Fruit fly (Drosophila melanogaster) whole organism, embryonic: ENCODE measurements around the gene CG1136.
A peak's percentile ranks its signal among the peaks of the same experiment; 100 is the strongest.

Source experiments
- Bteb2 ChIP-seq: fragments of 200-800 bp; sonication (Bioruptor generic); optimal IDR thresholded peaks from 2 replicates; lab custom pipeline; 2016; ENCODE audit warnings: missing biosample characterization, missing genetic modification characterization
- C15 ChIP-seq: fragments of 200-800 bp; sonication (Bioruptor generic); IDR thresholded peaks from 3 replicates; pipeline ENCODE4 v1.3.6; 2022; ENCODE audit warnings: missing biosample characterization, missing genetic modification characterization
- CG1024 ChIP-seq: fragments of 200-800 bp; sonication (Bioruptor generic); IDR thresholded peaks from 2 replicates; pipeline ENCODE4 v1.3.6; 2022; ENCODE audit warnings: missing biosample characterization, missing genetic modification characterization
- CG10565 ChIP-seq: fragments of 200-800 bp; sonication (Bioruptor generic); optimal IDR thresholded peaks from 3 replicates; lab custom pipeline; 2016; ENCODE audit warnings: missing biosample characterization, mild to moderate bottlenecking, missing genetic modification characterization
- CG10654 ChIP-seq: fragments of 200-800 bp; sonication (Bioruptor generic); optimal IDR thresholded peaks from 2 replicates; lab custom pipeline; 2016; ENCODE audit warnings: missing biosample characterization, missing genetic modification characterization
- CG12071 ChIP-seq: fragments of 200-800 bp; sonication (Bioruptor generic); optimal IDR thresholded peaks from 3 replicates; lab custom pipeline; 2018; ENCODE audit warnings: missing biosample characterization, mild to moderate bottlenecking, missing genetic modification characterization
- CG13287 ChIP-seq: fragments of 200-800 bp; sonication (Bioruptor generic); IDR thresholded peaks from 2 replicates; pipeline ENCODE4 v1.3.6; 2022; ENCODE audit warnings: missing biosample characterization, missing genetic modification characterization; ENCODE audit not compliant: partially characterized antibody
- CG13894 ChIP-seq: fragments of 200-800 bp; sonication (Bioruptor generic); optimal IDR thresholded peaks from 3 replicates; lab custom pipeline; 2018; ENCODE audit warnings: missing biosample characterization, mild to moderate bottlenecking, missing genetic modification characterization, moderate library complexity
- CG14050 ChIP-seq: fragments of 200-800 bp; sonication (Bioruptor generic); IDR thresholded peaks from 3 replicates; pipeline ENCODE4 v1.3.6; 2022; ENCODE audit warnings: missing biosample characterization, missing genetic modification characterization
- CG17385 ChIP-seq: fragments of 200-800 bp; sonication (Bioruptor generic); optimal IDR thresholded peaks from 3 replicates; lab custom pipeline; 2018; ENCODE audit warnings: missing biosample characterization, mild to moderate bottlenecking, missing genetic modification characterization
- CG2678 ChIP-seq: fragments of 200-800 bp; sonication (Bioruptor generic); optimal IDR thresholded peaks from 3 replicates; lab custom pipeline; 2019; ENCODE audit warnings: missing biosample characterization, mild to moderate bottlenecking, missing genetic modification characterization, moderate library complexity
- CG6854 ChIP-seq: fragments of 200-800 bp; sonication (Bioruptor generic); optimal IDR thresholded peaks from 3 replicates; lab custom pipeline; 2017; ENCODE audit warnings: missing biosample characterization, mild to moderate bottlenecking, missing genetic modification characterization
- CG8944 ChIP-seq: fragments of 200-800 bp; sonication (Bioruptor generic); optimal IDR thresholded peaks from 3 replicates; lab custom pipeline; 2016; ENCODE audit warnings: missing biosample characterization, missing genetic modification characterization
- CG9215 ChIP-seq: fragments of 200-800 bp; sonication (Bioruptor generic); IDR thresholded peaks from 2 replicates; pipeline ENCODE4 v1.3.6; 2022; ENCODE audit warnings: missing biosample characterization, missing genetic modification characterization
- CTCF ChIP-seq: fragments of 200-800 bp; sonication (Bioruptor generic); optimal IDR thresholded peaks from 2 replicates; lab custom pipeline; 2017; ENCODE audit warnings: missing biosample characterization, mild to moderate bottlenecking, missing genetic modification characterization, moderate library complexity
- Chrac-16 ChIP-seq: fragments of 200-800 bp; sonication (Bioruptor generic); optimal IDR thresholded peaks from 3 replicates; lab custom pipeline; 2016; ENCODE audit warnings: missing biosample characterization, missing genetic modification characterization
- CrebB ChIP-seq: fragments of 200-800 bp; sonication (Bioruptor generic); optimal IDR thresholded peaks from 3 replicates; lab custom pipeline; 2018; ENCODE audit warnings: missing biosample characterization, mild to moderate bottlenecking, missing genetic modification characterization
- Dip2 ChIP-seq: fragments of 200-800 bp; sonication (Bioruptor generic); IDR thresholded peaks from 2 replicates; pipeline ENCODE4 v1.3.6; 2022; ENCODE audit warnings: missing biosample characterization, missing genetic modification characterization
- E2f1 ChIP-seq: fragments of 200-800 bp; sonication (Bioruptor generic); IDR thresholded peaks from 2 replicates; pipeline ENCODE4 v1.3.6; 2022; ENCODE audit warnings: missing biosample characterization, missing genetic modification characterization
- Eip74EF ChIP-seq, 2 experiments: fragments of 200-800 bp in 1 of 2; fragments of >200 bp in 1 of 2; sonication (Bioruptor generic) in 1 of 2; optimal IDR thresholded peaks; 2 replicates each; lab custom pipeline; 2017 to 2019; ENCODE audit warnings: missing biosample characterization in 2 of 2, missing genetic modification characterization in 2 of 2, mild to moderate bottlenecking in 1 of 2, moderate library complexity in 1 of 2
- H15 ChIP-seq: fragments of 200-800 bp; sonication (Bioruptor generic); IDR thresholded peaks from 3 replicates; pipeline ENCODE4 v1.3.6; 2022; ENCODE audit warnings: missing biosample characterization, missing genetic modification characterization
- H2.0 ChIP-seq: fragments of 200-800 bp; sonication (Bioruptor generic); IDR thresholded peaks from 2 replicates; pipeline ENCODE4 v1.3.6; 2022; ENCODE audit warnings: missing biosample characterization, missing genetic modification characterization
- HLH4C ChIP-seq: fragments of 200-800 bp; sonication (Bioruptor generic); IDR thresholded peaks from 3 replicates; pipeline ENCODE4 v1.3.6; 2022; ENCODE audit warnings: missing biosample characterization, missing genetic modification characterization; ENCODE audit not compliant: partially characterized antibody
- HLH54F ChIP-seq: fragments of 200-800 bp; sonication (Bioruptor generic); optimal IDR thresholded peaks from 3 replicates; lab custom pipeline; 2016; ENCODE audit warnings: missing biosample characterization, missing genetic modification characterization
- MTF-1 ChIP-seq: fragments of 200-800 bp; sonication (Bioruptor generic); optimal IDR thresholded peaks from 2 replicates; lab custom pipeline; 2018; ENCODE audit warnings: missing biosample characterization, mild to moderate bottlenecking, missing genetic modification characterization, borderline replicate concordance
- Med ChIP-seq: fragments of 200-800 bp; sonication (Bioruptor generic); peaks from one replicate; lab custom pipeline; 2016; ENCODE audit warnings: missing biosample characterization, missing genetic modification characterization, mild to moderate bottlenecking, inconsistent platforms, moderate library complexity
- Mes4 ChIP-seq: fragments of 200-800 bp; sonication (Bioruptor generic); optimal IDR thresholded peaks from 2 replicates; lab custom pipeline; 2016; ENCODE audit warnings: missing biosample characterization, missing genetic modification characterization
- Nf-YB ChIP-seq: fragments of 200-800 bp; sonication (Bioruptor generic); optimal IDR thresholded peaks from 3 replicates; lab custom pipeline; 2019; ENCODE audit warnings: missing biosample characterization, mild to moderate bottlenecking, missing genetic modification characterization, moderate library complexity
- bigmax ChIP-seq: fragments of 200-800 bp; sonication (Bioruptor generic); optimal IDR thresholded peaks from 2 replicates; lab custom pipeline; 2018; ENCODE audit warnings: missing biosample characterization, mild to moderate bottlenecking, missing genetic modification characterization
- chinmo ChIP-seq: fragments of 200-800 bp; sonication (Bioruptor generic); IDR thresholded peaks from 4 replicates; pipeline ENCODE4 v1.3.6; 2022; ENCODE audit warnings: missing biosample characterization, missing genetic modification characterization; ENCODE audit not compliant: partially characterized antibody
- chm ChIP-seq: fragments of 200-800 bp; sonication (Bioruptor generic); IDR thresholded peaks from 2 replicates; pipeline ENCODE4 v1.3.6; 2022; ENCODE audit warnings: missing biosample characterization, missing genetic modification characterization
- dysf ChIP-seq: fragments of 200-800 bp; sonication (Bioruptor generic); IDR thresholded peaks from 3 replicates; pipeline ENCODE4 v1.3.6; 2022; ENCODE audit warnings: missing biosample characterization, missing genetic modification characterization
- gem ChIP-seq: fragments of 200-800 bp; sonication (Bioruptor generic); optimal IDR thresholded peaks from 2 replicates; lab custom pipeline; 2019; ENCODE audit warnings: missing biosample characterization, mild to moderate bottlenecking, missing genetic modification characterization, moderate library complexity
- inv ChIP-seq: fragments of 200-800 bp; sonication (Bioruptor generic); IDR thresholded peaks from 2 replicates; pipeline ENCODE4 v1.3.6; 2022; ENCODE audit warnings: missing biosample characterization, missing genetic modification characterization; ENCODE audit not compliant: partially characterized antibody
- jing ChIP-seq: fragments of 200-800 bp; sonication (Bioruptor generic); optimal IDR thresholded peaks from 2 replicates; lab custom pipeline; 2018; ENCODE audit warnings: missing biosample characterization, mild to moderate bottlenecking, missing genetic modification characterization
- kah ChIP-seq: fragments of 200-800 bp; sonication (Bioruptor generic); optimal IDR thresholded peaks from 2 replicates; lab custom pipeline; 2018; ENCODE audit warnings: missing biosample characterization, mild to moderate bottlenecking, missing genetic modification characterization
- luna ChIP-seq: fragments of 200-800 bp; sonication (Bioruptor generic); optimal IDR thresholded peaks from 2 replicates; lab custom pipeline; 2016; ENCODE audit warnings: missing biosample characterization, missing genetic modification characterization
- nau ChIP-seq: fragments of 200-800 bp; sonication (Bioruptor generic); optimal IDR thresholded peaks from 3 replicates; lab custom pipeline; 2017; ENCODE audit warnings: missing biosample characterization, mild to moderate bottlenecking, missing genetic modification characterization, missing genetic modification reagents
- nom ChIP-seq: fragments of 200-800 bp; sonication (Bioruptor generic); optimal IDR thresholded peaks from 2 replicates; lab custom pipeline; 2017; ENCODE audit warnings: missing biosample characterization, missing genetic modification characterization, mild to moderate bottlenecking, moderate library complexity, missing genetic modification reagents
- oc ChIP-seq: fragments of 200-800 bp; sonication (Bioruptor generic); optimal IDR thresholded peaks from 2 replicates; lab custom pipeline; 2018; ENCODE audit warnings: missing biosample characterization, mild to moderate bottlenecking, missing genetic modification characterization, moderate library complexity
- onecut ChIP-seq: fragments of 200-800 bp; sonication (Bioruptor generic); IDR thresholded peaks from 2 replicates; pipeline ENCODE4 v1.3.6; 2022; ENCODE audit warnings: missing biosample characterization, missing genetic modification characterization
- ranshi ChIP-seq: fragments of 200-800 bp; sonication (Bioruptor generic); IDR thresholded peaks from 2 replicates; pipeline ENCODE4 v1.3.6; 2022; ENCODE audit warnings: missing biosample characterization, missing genetic modification characterization
- rib ChIP-seq: fragments of 200-800 bp; sonication (Bioruptor generic); IDR thresholded peaks from 2 replicates; pipeline ENCODE4 v1.3.6; 2022; ENCODE audit warnings: missing biosample characterization, missing genetic modification characterization
- row ChIP-seq: fragments of 200-800 bp; sonication (Bioruptor generic); IDR thresholded peaks from 3 replicates; pipeline ENCODE4 v1.3.6; 2022; ENCODE audit warnings: missing biosample characterization, missing genetic modification characterization
- salm ChIP-seq: fragments of 200-800 bp; sonication (Bioruptor generic); optimal IDR thresholded peaks from 2 replicates; lab custom pipeline; 2018; ENCODE audit warnings: missing biosample characterization, mild to moderate bottlenecking, missing genetic modification characterization
- slou ChIP-seq: fragments of 200-800 bp; sonication (Bioruptor generic); optimal IDR thresholded peaks from 3 replicates; lab custom pipeline; 2016; ENCODE audit warnings: missing biosample characterization, missing genetic modification characterization
- sob ChIP-seq: fragments of 200-800 bp; sonication (Bioruptor generic); IDR thresholded peaks from 2 replicates; pipeline ENCODE4 v1.3.6; 2022; ENCODE audit warnings: missing biosample characterization, missing genetic modification characterization
- tin ChIP-seq: fragments of 200-800 bp; sonication (Bioruptor generic); optimal IDR thresholded peaks from 3 replicates; lab custom pipeline; 2016; ENCODE audit warnings: missing biosample characterization, missing genetic modification characterization
- trh ChIP-seq: fragments of 200-800 bp; sonication (Bioruptor generic); optimal IDR thresholded peaks from 2 replicates; lab custom pipeline; 2016; ENCODE audit warnings: missing biosample characterization, missing genetic modification characterization
- tx ChIP-seq: fragments of 200-800 bp; sonication (Bioruptor generic); optimal IDR thresholded peaks from 2 replicates; lab custom pipeline; 2016; ENCODE audit warnings: missing biosample characterization, missing genetic modification characterization
- zen2 ChIP-seq: fragments of 200-800 bp; sonication (Bioruptor generic); IDR thresholded peaks from 3 replicates; pipeline ENCODE4 v1.3.6; 2022; ENCODE audit warnings: missing biosample characterization, missing genetic modification characterization; ENCODE audit not compliant: partially characterized antibody
- zfh2 ChIP-seq: fragments of 200-800 bp; sonication (Bioruptor generic); optimal IDR thresholded peaks from 2 replicates; lab custom pipeline; 2016; ENCODE audit warnings: missing biosample characterization, missing genetic modification characterization

Gene CG1136

DNA sequence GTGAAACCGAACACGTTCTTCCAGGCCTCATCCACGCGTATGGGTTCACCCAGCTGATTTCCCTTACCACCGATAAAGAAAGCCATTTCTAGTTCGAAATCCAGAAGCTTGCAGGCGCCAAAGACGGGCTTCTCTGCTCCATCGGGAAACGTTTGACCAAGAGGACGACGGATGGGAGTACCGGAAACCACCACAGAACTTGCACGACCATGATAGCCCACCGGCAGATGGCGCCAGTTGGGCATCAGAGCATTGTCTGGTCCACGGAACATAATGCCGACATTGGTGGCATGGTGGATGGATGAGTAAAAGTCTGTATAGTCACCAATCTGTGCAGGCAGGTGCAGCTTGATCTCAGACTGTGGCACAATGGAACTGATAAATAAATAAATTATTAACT lies 26.3 kb downstream of the CG1136 start:
- TF ChIP-seq zen2 (no peak), zfh2 (GFP tag; lab: Kevin White, UChicago) (no peak), salm (no peak), CG13894 (tag; lab: Kevin White, UChicago) (peak; percentile 30), Nf-YB (GFP tag; lab: Kevin White, UChicago) (no peak), inv (GFP tag; lab: Robert Waterston, UW) (no peak), E2f1 (GFP tag; lab: Robert Waterston, UW) (no peak), CTCF (GFP tag; lab: Kevin White, UChicago) (peak; percentile 89), MTF-1 (GFP tag; lab: Kevin White, UChicago) (no peak), CG9215 (no peak), Chrac-16 (GFP tag; lab: Kevin White, UChicago) (no peak), Med (GFP tag; lab: Kevin White, UChicago) (peak; percentile 72), chinmo (GFP tag; lab: Robert Waterston, UW) (0 out of 4 replicates have a peak, but pooled peaks have one; percentile 14), CG12071 (no peak), CG2678 (tag; lab: Kevin White, UChicago) (no peak), CG14050 (GFP tag; lab: Robert Waterston, UW) (no peak), HLH4C (no peak), Dip2 (peak; percentile 84), H15 (GFP tag; lab: Robert Waterston, UW) (0 out of 3 replicates have a peak, but pooled peaks have one; percentile 17), oc (tag; lab: Kevin White, UChicago) (no peak)

DNA sequence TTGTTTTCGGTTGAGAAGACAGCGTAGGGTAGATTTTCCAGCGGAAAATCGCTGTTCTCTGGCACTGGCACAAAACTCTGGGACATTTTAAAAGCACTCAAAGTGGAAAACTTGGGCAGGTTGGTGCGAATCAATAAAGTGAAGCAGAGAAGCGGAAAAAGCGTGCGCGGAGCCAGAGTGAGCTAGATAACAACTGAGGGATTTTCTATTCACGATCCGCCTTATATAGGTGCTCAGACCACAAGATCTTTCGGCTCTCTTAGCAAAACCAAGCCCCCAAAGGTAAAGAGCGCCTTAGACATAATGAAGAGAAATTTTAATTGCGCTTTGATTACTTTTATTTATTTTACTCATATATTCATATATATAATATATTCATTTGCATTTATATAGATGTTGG lies 27.4 kb downstream of the CG1136 start, which contains the start of gene Faa:
TSS of gene Faa (minus strand) at position 200 of the 400 bp plus-strand sequence.
- TF ChIP-seq CG10565 (GFP tag; lab: Kevin White, UChicago) (no peak), CG13287 (GFP tag; lab: Robert Waterston, UW) (peak; percentile 30; the same call in 1 of the 2 replicates), Bteb2 (no peak), Mes4 (GFP tag; lab: Kevin White, UChicago) (no peak), sob (GFP tag; lab: Robert Waterston, UW) (peak; percentile 36; the same call in 1 of the 2 replicates), CG6854 (GFP tag; lab: Kevin White, UChicago) (no peak), rib (GFP tag; lab: Robert Waterston, UW) (no peak), Med (GFP tag; lab: Kevin White, UChicago) (peak; percentile 42), bigmax (GFP tag; lab: Kevin White, UChicago) (no peak), tx (GFP tag; lab: Kevin White, UChicago) (no peak), trh (GFP tag; lab: Kevin White, UChicago) (no peak), ranshi (GFP tag; lab: Robert Waterston, UW) (no peak), Eip74EF (GFP tag; optimal IDR thresholded peaks at IDR 0.05; lab: Kevin White, UChicago) (no peak), slou (GFP tag; lab: Kevin White, UChicago) (no peak), C15 (no peak), dysf (GFP tag; lab: Robert Waterston, UW) (no peak), jing (GFP tag; lab: Kevin White, UChicago) (no peak), CG10654 (no peak), luna (GFP tag; lab: Kevin White, UChicago) (no peak), nom (no peak), kah (GFP tag; lab: Kevin White, UChicago) (no peak), row (GFP tag; lab: Robert Waterston, UW) (no peak), nau (no peak), CG1024 (GFP tag; lab: Robert Waterston, UW) (no peak), gem (no peak), CG17385 (no peak), tin (no peak), HLH54F (GFP tag; lab: Kevin White, UChicago) (no peak), chm (GFP tag; lab: Robert Waterston, UW) (no peak), H2.0 (no peak), onecut (GFP tag; lab: Robert Waterston, UW) (peak; percentile 62), CrebB (tag; lab: Kevin White, UChicago) (no peak), CG8944 (GFP tag; lab: Kevin White, UChicago) (no peak)
